Worm (Caenorhabditis elegans): Measurements from ENCODE around the gene T21D9.2.

Gene T21D9.2

DNA sequence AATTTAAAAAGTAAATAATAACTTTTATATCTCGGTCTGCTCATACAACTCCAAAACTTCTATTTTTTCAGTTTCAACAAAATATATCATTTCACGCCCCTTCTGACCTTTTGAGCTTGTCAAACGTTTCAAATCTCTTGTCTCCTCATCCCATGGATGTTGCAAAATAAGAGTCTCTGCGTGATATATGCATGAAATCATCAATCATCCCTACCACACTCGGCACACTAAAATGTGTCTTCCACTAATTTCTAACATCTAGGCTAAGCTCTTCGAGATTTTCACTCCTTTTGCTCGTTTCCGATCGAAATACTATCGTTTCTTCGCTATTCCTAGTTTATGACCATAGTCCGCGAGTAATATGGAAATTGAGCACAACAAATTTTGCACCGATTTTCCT lies 2.3 kb upstream of the T21D9.2 start:
- TF ChIP-seq mes-2 (tag; optimal IDR thresholded peaks at IDR 0.05; ENCODE audit: poor library complexity, severe bottlenecking) (no peak), zfp-2 (tag; optimal IDR thresholded peaks at IDR 0.05) (no peak), ceh-82 (tag; optimal IDR thresholded peaks at IDR 0.05) (no peak), gei-8 (GFP tag; optimal IDR thresholded peaks at IDR 0.05) (no peak), nhr-41 (GFP tag; IDR thresholded peaks at IDR 0.05) (no peak), egl-27 (tag; optimal IDR thresholded peaks at IDR 0.05) (no peak), lin-29 (GFP tag; IDR thresholded peaks at IDR 0.05) (no peak), nhr-42 (GFP tag; IDR thresholded peaks at IDR 0.05) (no peak)

DNA sequence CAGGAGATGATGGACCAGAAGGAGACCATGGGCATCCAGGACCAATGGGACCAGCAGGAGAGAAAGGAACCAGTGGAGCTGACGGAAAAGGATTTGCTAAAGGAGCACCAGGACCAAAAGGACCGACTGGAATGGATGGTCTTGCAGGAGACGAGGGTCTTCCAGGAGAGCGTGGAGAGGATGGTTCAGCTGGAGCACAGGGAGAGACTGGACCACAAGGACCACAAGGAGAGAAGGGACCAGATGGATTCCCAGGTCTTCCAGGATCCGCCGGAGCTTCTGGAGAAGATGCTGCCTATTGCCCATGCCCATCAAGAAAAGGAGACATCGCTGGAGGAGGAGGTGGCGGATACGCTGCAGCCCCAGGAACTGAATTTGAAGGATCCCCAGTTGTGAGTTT lies 2.6 kb downstream of the T21D9.2 start:
- TF ChIP-seq gei-8 (GFP tag; optimal IDR thresholded peaks at IDR 0.05): no peak
- no peak for TF ChIP-seq aha-1 (tag)
- TF ChIP-seq madf-5 (GFP tag; IDR thresholded peaks at IDR 0.05): no peak
- TF ChIP-seq duxl-1 (tag; optimal IDR thresholded peaks at IDR 0.05; ENCODE audit: poor library complexity): no peak
- no peak for TF ChIP-seq T20F7.1 (GFP tag; optimal IDR thresholded peaks at IDR 0.05)
- peak in 1 of 2 experiments; percentile 79 for TF ChIP-seq unc-62 (GFP tag; optimal IDR thresholded peaks at IDR 0.05 in 1 of 2)
- TF ChIP-seq unc-62 (tag; optimal IDR thresholded peaks at IDR 0.05): no peak
- no peak for TF ChIP-seq nhr-42 (GFP tag; IDR thresholded peaks at IDR 0.05)
- TF ChIP-seq daf-19 (GFP tag; conservative IDR thresholded peaks at IDR 0.05): no peak
- no peak for TF ChIP-seq madf-9 (GFP tag; conservative IDR thresholded peaks at IDR 0.05)
- TF ChIP-seq nhr-48 (tag; optimal IDR thresholded peaks at IDR 0.05): no peak
- no peak for TF ChIP-seq mep-1 (tag; optimal IDR thresholded peaks at IDR 0.05)
- peak; percentile 70 for TF ChIP-seq set-16 (GFP tag; IDR thresholded peaks at IDR 0.05)
- TF ChIP-seq arid-1 (GFP tag; conservative IDR thresholded peaks at IDR 0.05): no peak
- TF ChIP-seq skn-1 (tag; optimal IDR thresholded peaks at IDR 0.05): no peak
- TF ChIP-seq mdt-29 (GFP tag; IDR thresholded peaks at IDR 0.05): no peak
- no peak for TF ChIP-seq hmg-1.1 (GFP tag; IDR thresholded peaks at IDR 0.05)

DNA sequence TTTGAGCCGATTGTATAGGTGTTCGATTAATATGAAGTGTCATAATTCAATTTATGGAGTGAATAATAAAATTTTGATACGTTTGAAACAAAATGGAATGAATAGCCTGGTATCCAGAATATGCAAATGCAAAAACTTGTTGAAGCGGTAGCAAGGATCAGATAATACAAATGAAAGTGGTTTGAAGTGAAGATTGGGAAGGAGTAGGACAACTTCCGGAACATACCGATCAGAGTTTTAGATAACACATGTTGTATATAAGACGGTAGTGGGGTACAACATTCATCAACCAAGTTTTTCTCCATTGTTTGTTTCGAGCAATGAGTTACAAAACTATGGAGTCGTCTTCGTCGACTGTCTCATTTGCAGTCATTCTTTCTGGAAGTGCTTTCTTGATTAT lies 3.5 kb downstream of the T21D9.2 start, which contains the start of gene col-164:
Gene col-164, plus strand, starts transcription at position 301 of the 400 bp plus-strand sequence.
- TF ChIP-seq dmd-6 (GFP tag; IDR thresholded peaks at IDR 0.05) (no peak), aha-1 (tag) (peak; percentile 43), nhr-6 (tag; optimal IDR thresholded peaks at IDR 0.05) (no peak)

DNA sequence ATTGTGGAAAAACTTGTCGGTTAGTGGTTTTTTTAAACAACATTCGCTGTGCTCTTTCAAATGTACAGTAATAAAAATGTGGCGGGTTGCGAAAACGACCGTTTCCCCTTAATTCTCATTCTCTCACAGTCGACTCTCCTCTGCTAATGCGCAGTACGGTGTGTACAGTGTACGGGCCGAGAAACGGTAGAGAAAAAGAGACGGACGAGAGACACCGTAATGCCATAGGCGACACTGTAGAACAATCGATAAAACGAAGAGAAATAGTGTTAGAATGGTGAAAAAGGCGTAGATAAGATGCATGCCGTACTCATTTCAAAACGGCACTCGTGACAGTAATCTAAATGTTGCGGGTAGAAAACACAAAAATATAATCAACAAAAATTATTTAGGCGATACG lies 6.2 kb downstream of the T21D9.2 start:
- peak; percentile 39 for TF ChIP-seq mxl-3 (GFP tag; optimal IDR thresholded peaks at IDR 0.05)
- TF ChIP-seq nhr-28 (tag; optimal IDR thresholded peaks at IDR 0.05): peak; percentile 51
- TF ChIP-seq dmd-8 (GFP tag; IDR thresholded peaks at IDR 0.05): no peak
- TF ChIP-seq tra-1 (GFP tag; IDR thresholded peaks at IDR 0.05): 0 out of 2 replicates have a peak, but pooled peaks have one; percentile 32
- TF ChIP-seq daf-8 (GFP tag; IDR thresholded peaks at IDR 0.05): no peak
- TF ChIP-seq ztf-11 (tag; optimal IDR thresholded peaks at IDR 0.05): no peak
- peak; percentile 58 for TF ChIP-seq mep-1 (tag; optimal IDR thresholded peaks at IDR 0.05)
- peak; percentile 60 for TF ChIP-seq dmd-6 (GFP tag; IDR thresholded peaks at IDR 0.05)
- peak; percentile 29 for TF ChIP-seq duxl-1 (tag; optimal IDR thresholded peaks at IDR 0.05; ENCODE audit: poor library complexity)
- no peak for TF ChIP-seq zag-1 (tag; optimal IDR thresholded peaks at IDR 0.05)
- no peak for TF ChIP-seq daf-19 (GFP tag; conservative IDR thresholded peaks at IDR 0.05)
- TF ChIP-seq aha-1 (tag): peak; percentile 91
- TF ChIP-seq dve-1 (tag; optimal IDR thresholded peaks at IDR 0.05; ENCODE audit: insufficient read depth): peak; percentile 73
- TF ChIP-seq dpl-1 (GFP tag; optimal IDR thresholded peaks at IDR 0.05): no peak
- peak in 1 of 2 experiments; percentile 15 for TF ChIP-seq mdl-1 (tag; optimal IDR thresholded peaks at IDR 0.05)
- TF ChIP-seq aly-2 (tag; optimal IDR thresholded peaks at IDR 0.05): no peak
- no peak for TF ChIP-seq zip-11 (GFP tag; IDR thresholded peaks at IDR 0.05)
- no peak for TF ChIP-seq daf-16 (GFP tag; optimal IDR thresholded peaks at IDR 0.05)
- peak; percentile 94 for TF ChIP-seq daf-16 (tag; optimal IDR thresholded peaks at IDR 0.05)
- peak; percentile 81 for TF ChIP-seq hlh-30 (tag; optimal IDR thresholded peaks at IDR 0.05; ENCODE audit: insufficient read depth)
- TF ChIP-seq mes-2 (tag; optimal IDR thresholded peaks at IDR 0.05; ENCODE audit: poor library complexity, severe bottlenecking): peak; percentile 39
- no peak for TF ChIP-seq egl-27 (tag; optimal IDR thresholded peaks at IDR 0.05)
- TF ChIP-seq hlh-11 (tag; optimal IDR thresholded peaks at IDR 0.05): peak; percentile 68
- TF ChIP-seq pqm-1 (tag; optimal IDR thresholded peaks at IDR 0.05): peak; percentile 60
- TF ChIP-seq F49E8.2 (tag; optimal IDR thresholded peaks at IDR 0.05; ENCODE audit: borderline replicate concordance): no peak
- 0 out of 2 replicates have a peak, but pooled peaks have one; percentile 26 for TF ChIP-seq T26A8.4 (GFP tag; IDR thresholded peaks at IDR 0.05)
- TF ChIP-seq ceh-62 (tag; optimal IDR thresholded peaks at IDR 0.05): no peak
- no peak for TF ChIP-seq nhr-77 (tag; optimal IDR thresholded peaks at IDR 0.05)
- 0 out of 2 replicates have a peak, but pooled peaks have one; percentile 62 for TF ChIP-seq php-3 (GFP tag; IDR thresholded peaks at IDR 0.05)

All from whole organism, L4 larva.